Fruit fly (Drosophila melanogaster) whole organism: Measurements from ENCODE around the gene lsn.

ENCODE experiments used
- CG8478 ChIP-seq: fragments of >200 bp; optimal IDR thresholded peaks from 2 replicates; lab custom pipeline; 2018; ENCODE audit warnings: inconsistent platforms
- Dll ChIP-seq: fragments of >200 bp; optimal IDR thresholded peaks from 2 replicates; lab custom pipeline; 2017
- EcR ChIP-seq, 2 experiments: fragments of >200 bp; optimal IDR thresholded peaks; 2 replicates each; lab custom pipeline; 2017; ENCODE audit warnings: missing biosample characterization in 2 of 2, missing genetic modification characterization in 2 of 2, missing genetic modification reagents in 2 of 2
- pan ChIP-seq: fragments of >200 bp; optimal IDR thresholded peaks from 2 replicates; lab custom pipeline; 2017
- psq ChIP-seq: fragments of >200 bp; optimal IDR thresholded peaks from 2 replicates; lab custom pipeline; 2017
- usp ChIP-seq: fragments of >200 bp; optimal IDR thresholded peaks from 2 replicates; lab custom pipeline; 2017; ENCODE audit warnings: missing biosample characterization, missing genetic modification characterization, mixed read lengths

The lsn gene

dm6 chr3R:21862137-21862850, 2.7 kb upstream of the lsn start:
- TF ChIP-seq pan (lab: Kevin White, UChicago) (no peak), Dll (no peak), EcR (GFP tag; optimal IDR thresholded peaks at IDR 0.05; lab: Kevin White, UChicago) (no peak), psq (lab: Kevin White, UChicago) (no peak), CG8478 (lab: Kevin White, UChicago) (no peak), usp (GFP tag; lab: Kevin White, UChicago) (no peak)

- TF ChIP-seq CG8478 (lab: Kevin White, UChicago) (no peak), Dll (no peak), EcR (GFP tag; optimal IDR thresholded peaks at IDR 0.05; lab: Kevin White, UChicago) (no peak), usp (GFP tag; lab: Kevin White, UChicago) (no peak), psq (lab: Kevin White, UChicago) (no peak), pan (lab: Kevin White, UChicago) (no peak)
Measured at dm6 chr3R:21862868-21863267, 2.1 kb upstream of the lsn start.

dm6 chr3R:21863817-21864384, 1.1 kb upstream of the lsn start:
- TF ChIP-seq psq (lab: Kevin White, UChicago) (no peak), usp (GFP tag; lab: Kevin White, UChicago) (no peak), CG8478 (lab: Kevin White, UChicago) (no peak), Dll (no peak), pan (lab: Kevin White, UChicago) (no peak), EcR (GFP tag; optimal IDR thresholded peaks at IDR 0.05; lab: Kevin White, UChicago) (no peak)

dm6 chr3R:21864484-21864883, 484 bp upstream of the lsn start:
- TF ChIP-seq psq (lab: Kevin White, UChicago) = no peak
- no peak for TF ChIP-seq Dll
- TF ChIP-seq EcR (GFP tag; optimal IDR thresholded peaks at IDR 0.05; lab: Kevin White, UChicago) = no peak
- TF ChIP-seq pan (lab: Kevin White, UChicago) = no peak
- TF ChIP-seq CG8478 (lab: Kevin White, UChicago) = no peak
- TF ChIP-seq usp (GFP tag; lab: Kevin White, UChicago) = no peak

dm6 chr3R:21867819-21868218, 2.9 kb downstream of the lsn start, which contains the start of the genes CG6569 and Cby:
TSS of gene CG6569 (minus strand) at chr3R:21867919.
TSS of gene Cby (plus strand) at chr3R:21868003.
- TF ChIP-seq EcR (GFP tag; optimal IDR thresholded peaks at IDR 0.05; lab: Kevin White, UChicago) = no peak
- TF ChIP-seq pan (lab: Kevin White, UChicago) = no peak
- no peak for TF ChIP-seq CG8478 (lab: Kevin White, UChicago)
- no peak for TF ChIP-seq usp (GFP tag; lab: Kevin White, UChicago)
- TF ChIP-seq Dll = no peak
- TF ChIP-seq psq (lab: Kevin White, UChicago) = no peak

dm6 chr3R:21869464-21870100, 4.6 kb downstream of the lsn start, which contains the start of gene CG31174:
TSS of gene CG31174 (minus strand) at chr3R:21869514.
- TF ChIP-seq EcR (GFP tag; optimal IDR thresholded peaks at IDR 0.05; lab: Kevin White, UChicago) (no peak), psq (lab: Kevin White, UChicago) (no peak), pan (lab: Kevin White, UChicago) (no peak), usp (GFP tag; lab: Kevin White, UChicago) (no peak), CG8478 (lab: Kevin White, UChicago) (no peak), Dll (no peak)

dm6 chr3R:21870158-21870971, 5.4 kb downstream of the lsn start, which contains the start of gene CG31431:
TSS of gene CG31431 (plus strand) at chr3R:21870681.
- no peak for TF ChIP-seq usp (GFP tag; lab: Kevin White, UChicago)
- TF ChIP-seq psq (lab: Kevin White, UChicago) = no peak
- no peak for TF ChIP-seq Dll
- no peak for TF ChIP-seq CG8478 (lab: Kevin White, UChicago)

dm6 chr3R:21871348-21871940, 6.5 kb downstream of the lsn start:
- TF ChIP-seq EcR (GFP tag; optimal IDR thresholded peaks at IDR 0.05; lab: Kevin White, UChicago) (no peak), psq (lab: Kevin White, UChicago) (no peak), Dll (no peak), CG8478 (lab: Kevin White, UChicago) (no peak), usp (GFP tag; lab: Kevin White, UChicago) (no peak), pan (lab: Kevin White, UChicago) (no peak)

- TF ChIP-seq usp (GFP tag; lab: Kevin White, UChicago) = no peak
Measured at dm6 chr3R:21873439-21873838, 8.5 kb downstream of the lsn start, which contains the start of gene CG31178. TSS of gene CG31178 (plus strand) at chr3R:21873739.

dm6 chr3R:21874982-21875466, 10.1 kb downstream of the lsn start, which contains the start of gene CG6656:
TSS of gene CG6656 (plus strand) at chr3R:21875293.
- TF ChIP-seq pan (lab: Kevin White, UChicago) (peak; percentile 72), Dll (no peak), CG8478 (lab: Kevin White, UChicago) (peak; percentile 68)
